Fruit fly (Drosophila melanogaster): ENCODE data around the gene CG42591.

DNA sequence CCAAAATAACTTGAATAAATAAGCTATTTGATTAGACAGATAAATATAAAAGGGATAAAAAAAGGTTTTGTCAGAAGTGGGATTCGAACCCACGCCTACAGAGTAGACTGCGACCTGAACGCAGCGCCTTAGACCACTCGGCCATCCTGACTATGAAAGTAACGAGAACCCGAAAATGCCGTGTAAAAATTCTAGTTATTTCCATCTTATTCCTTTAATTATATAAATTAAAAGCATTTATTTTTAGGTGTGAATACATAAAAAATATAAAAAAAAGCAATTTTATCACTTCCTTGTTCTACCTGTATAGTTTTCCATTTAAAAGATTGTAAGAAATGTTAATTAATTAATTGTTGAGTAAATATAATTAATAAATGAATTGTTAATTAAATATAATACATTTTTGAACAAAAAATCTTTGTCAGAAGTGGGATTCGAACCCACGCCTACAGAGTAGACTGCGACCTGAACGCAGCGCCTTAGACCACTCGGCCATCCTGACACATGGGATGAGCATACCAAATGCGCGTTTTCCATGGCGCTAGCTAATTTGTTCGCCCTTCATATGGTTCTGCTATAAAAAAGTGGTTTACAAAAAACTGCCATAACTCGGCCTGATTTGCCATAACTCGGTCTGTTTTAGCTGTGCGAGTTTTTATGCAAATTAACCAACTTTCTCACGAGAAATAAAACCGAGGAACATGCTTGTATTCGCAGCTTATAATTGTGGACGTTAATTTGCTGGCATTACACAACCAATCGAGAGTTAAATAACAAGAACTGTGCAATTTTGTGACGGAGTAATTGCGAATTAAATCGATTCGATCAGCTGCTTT is 4.0 kb downstream of the CG42591 start:
- TF ChIP-seq CG13204 (GFP tag; optimal IDR thresholded peaks at IDR 0.05), result no peak
- no peak for TF ChIP-seq CG32121 (GFP tag; IDR thresholded peaks at IDR 0.05)
- TF ChIP-seq Ets98B (GFP tag; IDR thresholded peaks at IDR 0.05), result no peak; the same call in 1 of the 2 replicates
- no peak for TF ChIP-seq fd96Ca (GFP tag; IDR thresholded peaks at IDR 0.05)
- TF ChIP-seq CG17806 (tag; optimal IDR thresholded peaks at IDR 0.05), result no peak
- TF ChIP-seq Pif1A (GFP tag; optimal IDR thresholded peaks at IDR 0.05), result no peak
- TF ChIP-seq Snoo (tag; optimal IDR thresholded peaks at IDR 0.05), result no peak
- no peak for TF ChIP-seq CG14655 (GFP tag; optimal IDR thresholded peaks at IDR 0.05)

Data from whole organism, pupa.